Comparison of ENCODE assay signal across 5 fruit fly cellular contexts in the genomic region with DNA sequence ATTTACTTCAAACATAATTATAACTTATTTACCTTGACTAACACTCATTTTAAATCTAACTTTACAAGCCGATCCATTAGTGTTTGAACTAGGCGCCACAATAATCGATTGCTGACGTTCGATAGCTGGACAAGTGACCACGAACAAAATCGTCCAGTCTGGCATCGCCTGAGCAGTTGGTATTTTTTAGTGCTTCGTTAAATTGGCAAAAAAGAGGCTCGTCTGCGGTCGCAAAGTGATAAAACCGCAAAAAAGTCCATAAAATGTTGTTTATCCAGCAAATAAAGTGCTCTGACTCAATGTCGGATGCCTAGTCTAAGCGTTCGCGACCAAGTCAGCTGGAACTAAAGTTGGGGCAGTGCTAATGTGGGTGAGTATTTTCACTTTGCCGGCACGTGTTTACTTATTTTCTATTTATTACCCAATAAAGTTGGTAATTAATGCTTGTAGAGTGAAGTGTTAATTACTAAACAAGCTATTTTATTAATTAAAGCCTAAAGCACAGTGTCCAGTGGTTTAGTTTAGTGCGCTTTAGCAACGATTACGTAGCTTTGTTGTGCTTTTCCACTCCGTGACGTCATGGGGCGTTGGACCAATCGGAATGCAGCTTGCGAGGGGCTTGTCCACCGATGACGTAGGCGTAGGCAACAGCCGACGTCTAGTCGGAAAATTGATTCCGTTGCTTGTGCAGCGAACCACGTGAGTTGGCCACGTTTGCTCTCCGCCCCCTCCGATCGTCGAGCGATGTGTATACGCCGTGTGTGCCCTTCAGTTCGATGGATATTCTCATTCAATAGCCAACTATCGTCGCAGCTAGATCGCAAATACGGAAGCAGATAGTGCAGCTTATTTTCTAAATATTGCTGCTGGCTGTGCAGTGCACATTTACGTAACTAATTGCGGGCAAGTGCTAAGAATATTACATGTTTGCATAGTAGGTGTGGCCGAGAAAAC.
TF ChIP-seq lines count a peak whose summit lies in the region.

A gene (plus strand): TSS at position 33 of the 954 bp plus-strand sequence.

- no peak for TF ChIP-seq CTCF in whole organism, embryonic (GFP tag; optimal IDR thresholded peaks at IDR 0.05; lab: Kevin White, UChicago)

TF ChIP-seq in whole organism, adult, 20 proteins besides CTCF, POLR2A, EP300 and RAD21 (continues in another document):
- TF ChIP-seq pad (GFP tag; optimal IDR thresholded peaks at IDR 0.05; lab: Kevin White, UChicago) (no peak), toe (GFP tag; optimal IDR thresholded peaks at IDR 0.05; lab: Kevin White, UChicago) (no peak), bab1 (GFP tag; optimal IDR thresholded peaks at IDR 0.05; lab: Kevin White, UChicago) (no peak), CG5204 (GFP tag; optimal IDR thresholded peaks at IDR 0.05; lab: Kevin White, UChicago) (no peak), CG12768 (GFP tag; optimal IDR thresholded peaks at IDR 0.05; lab: Kevin White, UChicago) (peak; percentile 13), CG11617 (GFP tag; optimal IDR thresholded peaks at IDR 0.05; lab: Kevin White, UChicago) (no peak), ovo (GFP tag; optimal IDR thresholded peaks at IDR 0.05; lab: Kevin White, UChicago) (no peak), Clk (GFP tag; optimal IDR thresholded peaks at IDR 0.05; lab: Kevin White, UChicago) (no peak), kay (GFP tag; lab: Kevin White, UChicago; ENCODE audit: borderline replicate concordance) (no peak), CG7101 (tag; optimal IDR thresholded peaks at IDR 0.05; lab: Kevin White, UChicago) (no peak), Crg-1 (GFP tag; optimal IDR thresholded peaks at IDR 0.05; lab: Kevin White, UChicago) (no peak), cnc (optimal IDR thresholded peaks at IDR 0.05; lab: Kevin White, UChicago) (no peak), Hr96 (GFP tag; optimal IDR thresholded peaks at IDR 0.05; lab: Kevin White, UChicago) (no peak), cic (GFP tag; optimal IDR thresholded peaks at IDR 0.05; lab: Kevin White, UChicago) (peak; percentile 10), tj (GFP tag; optimal IDR thresholded peaks at IDR 0.05; lab: Kevin White, UChicago) (no peak), CG33017 (tag; optimal IDR thresholded peaks at IDR 0.05; lab: Kevin White, UChicago) (no peak), CG14711 (tag; optimal IDR thresholded peaks at IDR 0.05; lab: Kevin White, UChicago) (no peak)

TF ChIP-seq in whole organism, embryonic, 481 proteins besides CTCF, POLR2A, EP300 and RAD21 (continues in another document):
- TF ChIP-seq stwl (tag; optimal IDR thresholded peaks at IDR 0.05; lab: Kevin White, UChicago) (peak; percentile 48), Sry-δ (GFP tag; optimal IDR thresholded peaks at IDR 0.05; lab: Kevin White, UChicago) (peak; percentile 61), Scr (GFP tag; IDR thresholded peaks at IDR 0.05; lab: Robert Waterston, UW; ENCODE audit: partially characterized antibody) (peak; percentile 48), cwo (GFP tag; optimal IDR thresholded peaks at IDR 0.05; lab: Kevin White, UChicago) (peak; percentile 80), HLH4C (GFP tag; IDR thresholded peaks at IDR 0.05; lab: Robert Waterston, UW; ENCODE audit: partially characterized antibody) (peak; percentile 66), scrt (GFP tag; optimal IDR thresholded peaks at IDR 0.05; lab: Kevin White, UChicago) (no peak), CG14710 (tag; optimal IDR thresholded peaks at IDR 0.05; lab: Kevin White, UChicago) (peak; percentile 48), sens (GFP tag; lab: Kevin White, UChicago) (peak; percentile 72), pzg (GFP tag; optimal IDR thresholded peaks at IDR 0.05; lab: Kevin White, UChicago) (peak; percentile 86), Lhr (GFP tag; optimal IDR thresholded peaks at IDR 0.05; lab: Kevin White, UChicago) (peak; percentile 82), bcd (GFP tag; optimal IDR thresholded peaks at IDR 0.05; lab: Kevin White, UChicago) (no peak), CG17361 (GFP tag; IDR thresholded peaks at IDR 0.05; lab: Robert Waterston, UW) (peak; percentile 27; the same call in 1 of the 3 replicates), E2f2 (GFP tag; IDR thresholded peaks at IDR 0.05; lab: Robert Waterston, UW) (peak; percentile 98), chinmo (GFP tag; IDR thresholded peaks at IDR 0.05; lab: Robert Waterston, UW; ENCODE audit: partially characterized antibody) (peak; percentile 67; the same call in 1 of the 4 replicates), ci (GFP tag; IDR thresholded peaks at IDR 0.05; lab: Robert Waterston, UW) (peak; percentile 48)

TF ChIP-seq in whole organism, prepupa, 60 proteins besides CTCF, POLR2A, EP300 and RAD21:
- TF ChIP-seq fd59A (GFP tag; optimal IDR thresholded peaks at IDR 0.05; lab: Kevin White, UChicago) = no peak
- TF ChIP-seq fkh (GFP tag; optimal IDR thresholded peaks at IDR 0.05; lab: Kevin White, UChicago) = peak; percentile 59
- TF ChIP-seq Eip78C (GFP tag; lab: Kevin White, UChicago) = peak; percentile 59
- peak; percentile 31 for TF ChIP-seq vri (GFP tag; optimal IDR thresholded peaks at IDR 0.05; lab: Kevin White, UChicago)
- TF ChIP-seq lz (GFP tag; optimal IDR thresholded peaks at IDR 0.05; lab: Kevin White, UChicago) = peak; percentile 6

TF ChIP-seq in whole organism, pupa, 21 proteins besides CTCF, POLR2A, EP300 and RAD21:
- TF ChIP-seq Snoo (tag; optimal IDR thresholded peaks at IDR 0.05; lab: Kevin White, UChicago) = no peak
- TF ChIP-seq EcR (GFP tag; optimal IDR thresholded peaks at IDR 0.05; lab: Kevin White, UChicago) = peak; percentile 3

TF ChIP-seq in whole organism, wandering third instar larva, 38 proteins besides CTCF, POLR2A, EP300 and RAD21:
- TF ChIP-seq dl (GFP tag; optimal IDR thresholded peaks at IDR 0.05; lab: Kevin White, UChicago; ENCODE audit: insufficient read depth in 1 of 2, partially characterized antibody in 2 of 2) = no peak
- no peak for TF ChIP-seq CrebA (GFP tag; optimal IDR thresholded peaks at IDR 0.05; lab: Kevin White, UChicago; ENCODE audit: borderline replicate concordance)
- no peak for TF ChIP-seq Abd-B (GFP tag; optimal IDR thresholded peaks at IDR 0.05; lab: Kevin White, UChicago)
- TF ChIP-seq Sp1 (GFP tag; optimal IDR thresholded peaks at IDR 0.05; lab: Kevin White, UChicago) = no peak
- no peak for TF ChIP-seq Dfd (GFP tag; optimal IDR thresholded peaks at IDR 0.05; lab: Kevin White, UChicago)
- no peak for TF ChIP-seq HLH106 (tag; optimal IDR thresholded peaks at IDR 0.05; lab: Kevin White, UChicago)
- TF ChIP-seq Dif (GFP tag; optimal IDR thresholded peaks at IDR 0.05; lab: Kevin White, UChicago; ENCODE audit: partially characterized antibody) = no peak
- TF ChIP-seq Myc (optimal IDR thresholded peaks at IDR 0.05; lab: Kevin White, UChicago) = peak; percentile 19
- TF ChIP-seq Hnf4 (GFP tag; optimal IDR thresholded peaks at IDR 0.05; lab: Kevin White, UChicago) = peak; percentile 2
